Worm (Caenorhabditis elegans) whole organism, late embryonic: ENCODE data around the gene C49H3.3.

ENCODE experiments used
- K02D7.2 ChIP-seq: sonication (generic microtip); optimal IDR thresholded peaks from 2 replicates; lab custom pipeline; 2017; ENCODE audit warnings: mild to moderate bottlenecking, missing genetic modification characterization, missing compliant biosample characterization
- ama-1 ChIP-seq: fragments of 150-350 bp; optimal IDR thresholded peaks from 2 replicates; lab custom pipeline; 2014
- elt-2 ChIP-seq: sonication (generic microtip); optimal IDR thresholded peaks from 2 replicates; lab custom pipeline; 2016; ENCODE audit warnings: missing genetic modification reagents, missing genetic modification characterization, missing compliant biosample characterization
- hlh-6 ChIP-seq: sonication (generic microtip); optimal IDR thresholded peaks from 2 replicates; lab custom pipeline; 2016; ENCODE audit warnings: missing genotype, missing genetic modification characterization, missing compliant biosample characterization
- npax-4 ChIP-seq: sonication (generic microtip); optimal IDR thresholded peaks from 2 replicates; lab custom pipeline; 2016; ENCODE audit warnings: missing genetic modification characterization, missing compliant biosample characterization
- pag-3 ChIP-seq: sonication (generic microtip); optimal IDR thresholded peaks from 2 replicates; lab custom pipeline; 2016; ENCODE audit warnings: missing compliant biosample characterization, missing genetic modification characterization, borderline replicate concordance
- ref-2 ChIP-seq: sonication (generic microtip); optimal IDR thresholded peaks from 2 replicates; lab custom pipeline; 2016; ENCODE audit warnings: missing genetic modification characterization, missing compliant biosample characterization
- tbx-2 ChIP-seq: sonication (generic microtip); optimal IDR thresholded peaks from 2 replicates; lab custom pipeline; 2016; ENCODE audit warnings: missing genetic modification characterization, missing compliant biosample characterization
- ttx-3 ChIP-seq: sonication (generic microtip); optimal IDR thresholded peaks from 2 replicates; lab custom pipeline; 2016; ENCODE audit warnings: missing genetic modification reagents, missing genetic modification characterization, missing compliant biosample characterization

DNA sequence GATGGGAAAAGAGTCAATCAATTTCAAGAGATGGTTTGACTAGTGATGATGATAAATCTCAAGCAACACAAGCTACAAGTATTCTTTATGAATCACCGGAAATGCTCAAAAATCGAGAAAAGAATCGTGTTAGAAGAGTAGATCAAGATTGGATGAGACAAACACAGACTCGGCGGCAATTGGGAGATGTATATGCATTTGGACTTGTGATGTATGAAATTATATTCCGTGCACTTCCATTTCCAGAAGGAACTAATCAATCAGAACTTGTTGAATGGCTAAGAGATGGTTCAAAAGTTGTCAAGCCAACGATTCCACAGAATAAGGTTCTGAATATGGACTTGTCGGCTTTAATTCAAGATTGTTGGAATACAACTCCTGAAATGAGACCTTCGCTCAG is 7.7 kb downstream of the C49H3.3 start:
- TF ChIP-seq ttx-3 (tag; lab: Kevin White, UChicago) (no peak), pag-3 (tag; lab: Kevin White, UChicago) (no peak), npax-4 (no peak), elt-2 (tag; lab: Kevin White, UChicago) (no peak), K02D7.2 (tag; lab: Kevin White, UChicago) (no peak), ama-1 (no peak), tbx-2 (tag; lab: Kevin White, UChicago) (no peak), ref-2 (no peak), hlh-6 (tag; lab: Kevin White, UChicago) (no peak)
